Worm (Caenorhabditis elegans) whole organism, L4/young adult: ENCODE results near the gene F57B9.1.

Source experiments
- dao-5 ChIP-seq: sonication (generic microtip); optimal IDR thresholded peaks from 2 replicates; lab custom pipeline; 2016; ENCODE audit warnings: missing genotype, missing genetic modification characterization, moderate library complexity, missing compliant biosample characterization
- him-1 ChIP-seq: sonication (generic microtip); optimal IDR thresholded peaks from 2 replicates; lab custom pipeline; 2016; ENCODE audit warnings: missing genotype, missing genetic modification reagents, missing genetic modification characterization, missing compliant biosample characterization

DNA sequence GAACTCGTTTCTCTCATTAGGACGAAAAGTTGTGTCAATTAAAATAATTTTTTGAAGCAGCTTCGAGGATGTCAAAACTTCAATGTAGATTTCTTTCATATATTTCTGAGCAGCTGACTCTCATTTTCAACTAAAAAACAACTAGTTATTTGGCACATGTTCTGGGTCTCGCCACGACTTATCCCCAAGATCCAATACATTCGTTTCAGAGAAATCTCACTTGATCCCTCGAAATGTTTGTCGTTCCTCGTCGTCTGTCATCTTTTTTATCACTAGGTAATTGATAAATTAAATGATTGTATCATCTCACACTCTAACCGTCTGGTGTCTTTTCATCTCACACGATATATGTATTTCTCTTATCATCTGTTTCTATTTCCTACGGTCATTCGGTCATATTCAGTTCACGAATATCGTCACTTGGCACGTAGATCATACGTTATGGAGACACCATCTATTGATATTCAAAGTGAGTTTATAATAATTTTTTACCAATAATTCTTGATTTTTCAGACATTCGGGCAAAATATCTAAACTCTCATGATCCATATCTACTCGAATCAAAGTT, at the start of gene F57B9.1, which contains the start of gene rpn-6.1:
- TF ChIP-seq him-1 (tag; lab: Kevin White, UChicago) (no peak), dao-5 (tag; lab: Kevin White, UChicago) (no peak)
